Fruit fly (Drosophila melanogaster): ENCODE results near the gene cni.

DNA sequence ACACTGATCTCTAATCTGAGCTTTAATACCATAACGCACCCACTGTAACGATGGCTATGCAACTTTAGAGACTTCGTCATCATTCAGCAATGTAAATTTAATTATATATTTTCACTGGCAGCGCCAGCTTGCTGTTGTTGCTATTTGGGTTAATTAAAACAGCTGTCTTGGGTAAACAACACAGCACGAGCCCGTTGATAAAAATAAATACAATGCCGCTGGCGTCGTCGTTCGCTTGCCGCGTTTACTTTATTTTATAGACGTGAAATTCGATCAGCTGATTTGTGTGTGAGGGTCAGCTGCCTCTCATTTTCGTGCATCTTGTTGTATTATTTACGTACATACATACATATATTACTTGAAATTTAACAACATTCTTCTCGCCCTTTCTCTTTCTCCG is 37.8 kb downstream of the cni start:
- TF ChIP-seq h (optimal IDR thresholded peaks at IDR 0.05), result no peak
- no peak for TF ChIP-seq Myc (optimal IDR thresholded peaks at IDR 0.05)
- no peak for TF ChIP-seq ttk (optimal IDR thresholded peaks at IDR 0.05)
- no peak for TF ChIP-seq psq (optimal IDR thresholded peaks at IDR 0.05)

All from Kc167 (cell line).